Fruit fly (Drosophila melanogaster): ENCODE results near the gene CG11307.

Gene CG11307

dm6 chr3L:21581984-21582383 lies 35.4 kb upstream of the CG11307 start (continued):
- no peak for TF ChIP-seq Blimp-1 (GFP tag; optimal IDR thresholded peaks at IDR 0.05)
- TF ChIP-seq CG10669 (GFP tag; optimal IDR thresholded peaks at IDR 0.05), result peak; percentile 29
- peak; percentile 2 for TF ChIP-seq CG3919 (GFP tag; optimal IDR thresholded peaks at IDR 0.05)
- peak; percentile 17 for TF ChIP-seq CG3032 (tag; optimal IDR thresholded peaks at IDR 0.05)
- TF ChIP-seq vri (GFP tag; optimal IDR thresholded peaks at IDR 0.05), result no peak
- no peak for TF ChIP-seq CG31627 (GFP tag; optimal IDR thresholded peaks at IDR 0.05)
- TF ChIP-seq Smox (GFP tag; optimal IDR thresholded peaks at IDR 0.05), result peak; percentile 27
- no peak for TF ChIP-seq CG32006 (GFP tag; optimal IDR thresholded peaks at IDR 0.05)
- peak; percentile 74 for TF ChIP-seq svp (GFP tag)
- TF ChIP-seq CG10631 (GFP tag; optimal IDR thresholded peaks at IDR 0.05), result peak; percentile 24
- TF ChIP-seq CG6163 (GFP tag; IDR thresholded peaks at IDR 0.05), result no peak
- TF ChIP-seq net (GFP tag; optimal IDR thresholded peaks at IDR 0.05), result no peak
- peak; percentile 81 for TF ChIP-seq Eip78C (GFP tag)
- TF ChIP-seq CG8319 (GFP tag; optimal IDR thresholded peaks at IDR 0.05), result no peak
- TF ChIP-seq esn (GFP tag; optimal IDR thresholded peaks at IDR 0.05), result peak; percentile 55
- TF ChIP-seq Lpt (GFP tag; optimal IDR thresholded peaks at IDR 0.05), result no peak

dm6 chr3L:21584683-21585082 lies 32.7 kb upstream of the CG11307 start:
- no peak for TF ChIP-seq CG6792 (GFP tag; optimal IDR thresholded peaks at IDR 0.05)
- TF ChIP-seq CG6854 (GFP tag; optimal IDR thresholded peaks at IDR 0.05), result peak; percentile 37
- no peak for TF ChIP-seq acj6 (GFP tag; optimal IDR thresholded peaks at IDR 0.05)
- TF ChIP-seq fd85E (GFP tag; optimal IDR thresholded peaks at IDR 0.05), result no peak
- TF ChIP-seq vri (GFP tag; optimal IDR thresholded peaks at IDR 0.05), result no peak
- TF ChIP-seq CG11294 (GFP tag; IDR thresholded peaks at IDR 0.05), result no peak
- TF ChIP-seq CG1621 (tag; optimal IDR thresholded peaks at IDR 0.05), result no peak
- no peak for TF ChIP-seq CG7368 (GFP tag; optimal IDR thresholded peaks at IDR 0.05)
- no peak for TF ChIP-seq lz (GFP tag; optimal IDR thresholded peaks at IDR 0.05)
- no peak for TF ChIP-seq achi (GFP tag; optimal IDR thresholded peaks at IDR 0.05)
- no peak for TF ChIP-seq CG34406 (GFP tag; optimal IDR thresholded peaks at IDR 0.05)
- no peak for TF ChIP-seq CG6276 (GFP tag; optimal IDR thresholded peaks at IDR 0.05)
- peak; percentile 28 for TF ChIP-seq Eip78C (GFP tag)
- TF ChIP-seq CG15336 (GFP tag; IDR thresholded peaks at IDR 0.05), result 0 out of 2 replicates have a peak, but pooled peaks have one; percentile 25
- TF ChIP-seq dac (GFP tag; optimal IDR thresholded peaks at IDR 0.05), result no peak
- no peak for TF ChIP-seq CG32006 (GFP tag; optimal IDR thresholded peaks at IDR 0.05)
- no peak for TF ChIP-seq CG8632 (GFP tag; optimal IDR thresholded peaks at IDR 0.05)
- TF ChIP-seq CG9139 (GFP tag; optimal IDR thresholded peaks at IDR 0.05), result no peak
- TF ChIP-seq ss (GFP tag; optimal IDR thresholded peaks at IDR 0.05), result peak; percentile 15 to 27
- TF ChIP-seq svp (GFP tag), result no peak
- TF ChIP-seq CG11902 (GFP tag; optimal IDR thresholded peaks at IDR 0.05), result no peak
- TF ChIP-seq Smox (GFP tag; optimal IDR thresholded peaks at IDR 0.05), result no peak
- no peak for TF ChIP-seq fkh (GFP tag; optimal IDR thresholded peaks at IDR 0.05)
- TF ChIP-seq Sox15 (GFP tag; optimal IDR thresholded peaks at IDR 0.05), result no peak

- TF ChIP-seq Eip78C (GFP tag) (peak; percentile 28), CG4318 (GFP tag; optimal IDR thresholded peaks at IDR 0.05) (no peak), Smox (GFP tag; optimal IDR thresholded peaks at IDR 0.05) (no peak), Hr38 (GFP tag; optimal IDR thresholded peaks at IDR 0.05) (no peak)
Measured at dm6 chr3L:21585397-21585796, 32.0 kb upstream of the CG11307 start.

dm6 chr3L:21586528-21586927 lies 30.9 kb upstream of the CG11307 start, which contains the start of gene TfAP-2:
Gene TfAP-2 (plus strand): TSS chr3L:21586828.
- no peak for TF ChIP-seq CG6163 (GFP tag; IDR thresholded peaks at IDR 0.05)
